Worm (Caenorhabditis elegans): ENCODE results near the gene Y57A10C.11.

Y57A10C.11 gene

ce11 chrII:12385815-12386214 is 28.9 kb downstream of the Y57A10C.11 start:
- TF ChIP-seq flh-1 (GFP tag; optimal IDR thresholded peaks at IDR 0.05): no peak

- TF ChIP-seq hlh-1 (tag; optimal IDR thresholded peaks at IDR 0.05) (peak; percentile 0), mep-1 (tag; optimal IDR thresholded peaks at IDR 0.05) (no peak), unc-39 (tag; optimal IDR thresholded peaks at IDR 0.05) (peak; percentile 23), flh-1 (GFP tag; optimal IDR thresholded peaks at IDR 0.05) (no peak)
Measured at ce11 chrII:12382625-12383562, 31.8 kb downstream of the Y57A10C.11 start, which contains the start of gene btb-14. Gene btb-14 (plus strand): TSS chrII:12383463.

ce11 chrII:12380888-12381287 is 33.8 kb downstream of the Y57A10C.11 start:
- TF ChIP-seq ham-2 (GFP tag; optimal IDR thresholded peaks at IDR 0.05) (peak; percentile 12), ceh-83 (GFP tag; optimal IDR thresholded peaks at IDR 0.05) (no peak), nhr-28 (tag; optimal IDR thresholded peaks at IDR 0.05) (no peak)

- TF ChIP-seq mls-2 (tag; optimal IDR thresholded peaks at IDR 0.05) (no peak), flh-1 (GFP tag; optimal IDR thresholded peaks at IDR 0.05) (no peak), unc-39 (tag; optimal IDR thresholded peaks at IDR 0.05) (no peak)
Measured at ce11 chrII:12379430-12379829, 35.3 kb downstream of the Y57A10C.11 start, which contains the start of gene marc-5. Gene marc-5 (minus strand): TSS chrII:12379530.

- TF ChIP-seq mep-1 (tag; optimal IDR thresholded peaks at IDR 0.05) (no peak), ces-1 (GFP tag; optimal IDR thresholded peaks at IDR 0.05) (no peak), nhr-76 (tag; optimal IDR thresholded peaks at IDR 0.05) (no peak), nhr-2 (tag; optimal IDR thresholded peaks at IDR 0.05) (no peak), sem-2 (GFP tag; optimal IDR thresholded peaks at IDR 0.05) (no peak), elt-1 (tag; optimal IDR thresholded peaks at IDR 0.05; ENCODE audit: borderline replicate concordance, insufficient read depth) (no peak), nhr-28 (tag; optimal IDR thresholded peaks at IDR 0.05) (no peak), nhr-237 (tag; optimal IDR thresholded peaks at IDR 0.05) (no peak), lsy-2 (tag; optimal IDR thresholded peaks at IDR 0.05) (no peak), blmp-1 (tag; optimal IDR thresholded peaks at IDR 0.05) (no peak), flh-1 (GFP tag; optimal IDR thresholded peaks at IDR 0.05) (no peak), snpc-4 (tag; optimal IDR thresholded peaks at IDR 0.05) (no peak), zip-8 (tag; optimal IDR thresholded peaks at IDR 0.05) (no peak), tbx-8 (GFP tag; optimal IDR thresholded peaks at IDR 0.05) (no peak), ceh-43 (GFP tag; optimal IDR thresholded peaks at IDR 0.05) (no peak), elt-3 (tag; optimal IDR thresholded peaks at IDR 0.05) (no peak), cnd-1 (tag; optimal IDR thresholded peaks at IDR 0.05) (no peak), ceh-83 (GFP tag; optimal IDR thresholded peaks at IDR 0.05) (no peak), unc-39 (tag; optimal IDR thresholded peaks at IDR 0.05) (no peak)
Measured at ce11 chrII:12378793-12379192, 35.9 kb downstream of the Y57A10C.11 start.

- TF ChIP-seq snpc-4 (tag; optimal IDR thresholded peaks at IDR 0.05) (no peak), ces-1 (GFP tag; optimal IDR thresholded peaks at IDR 0.05) (peak; percentile 64)
Measured at ce11 chrII:12373921-12374320, 40.8 kb downstream of the Y57A10C.11 start.

ce11 chrII:12369202-12369601 is 45.5 kb downstream of the Y57A10C.11 start:
- TF ChIP-seq unc-62 (GFP tag; optimal IDR thresholded peaks at IDR 0.05): no peak
- no peak for TF ChIP-seq nhr-12 (tag; optimal IDR thresholded peaks at IDR 0.05)
- no peak for TF ChIP-seq tbx-8 (GFP tag; optimal IDR thresholded peaks at IDR 0.05)
- TF ChIP-seq elt-1 (tag; optimal IDR thresholded peaks at IDR 0.05; ENCODE audit: borderline replicate concordance, insufficient read depth): no peak
- TF ChIP-seq ceh-43 (GFP tag; optimal IDR thresholded peaks at IDR 0.05): no peak
- no peak for TF ChIP-seq mls-2 (tag; optimal IDR thresholded peaks at IDR 0.05)
- TF ChIP-seq ztf-11 (tag; optimal IDR thresholded peaks at IDR 0.05): no peak
- no peak for TF ChIP-seq unc-39 (tag; optimal IDR thresholded peaks at IDR 0.05)
- no peak for TF ChIP-seq nhr-237 (tag; optimal IDR thresholded peaks at IDR 0.05)
- TF ChIP-seq elt-3 (tag; optimal IDR thresholded peaks at IDR 0.05): no peak
- TF ChIP-seq zip-8 (tag; optimal IDR thresholded peaks at IDR 0.05): no peak
- no peak for TF ChIP-seq nhr-28 (tag; optimal IDR thresholded peaks at IDR 0.05)
- no peak for TF ChIP-seq cnd-1 (tag; optimal IDR thresholded peaks at IDR 0.05)
- no peak for TF ChIP-seq bed-3 (GFP tag; optimal IDR thresholded peaks at IDR 0.05)
- TF ChIP-seq mep-1 (tag; optimal IDR thresholded peaks at IDR 0.05): no peak
- TF ChIP-seq flh-1 (GFP tag; optimal IDR thresholded peaks at IDR 0.05): no peak
